Fruit fly (Drosophila melanogaster): ENCODE measurements around the gene Ziz.

Gene Ziz

DNA sequence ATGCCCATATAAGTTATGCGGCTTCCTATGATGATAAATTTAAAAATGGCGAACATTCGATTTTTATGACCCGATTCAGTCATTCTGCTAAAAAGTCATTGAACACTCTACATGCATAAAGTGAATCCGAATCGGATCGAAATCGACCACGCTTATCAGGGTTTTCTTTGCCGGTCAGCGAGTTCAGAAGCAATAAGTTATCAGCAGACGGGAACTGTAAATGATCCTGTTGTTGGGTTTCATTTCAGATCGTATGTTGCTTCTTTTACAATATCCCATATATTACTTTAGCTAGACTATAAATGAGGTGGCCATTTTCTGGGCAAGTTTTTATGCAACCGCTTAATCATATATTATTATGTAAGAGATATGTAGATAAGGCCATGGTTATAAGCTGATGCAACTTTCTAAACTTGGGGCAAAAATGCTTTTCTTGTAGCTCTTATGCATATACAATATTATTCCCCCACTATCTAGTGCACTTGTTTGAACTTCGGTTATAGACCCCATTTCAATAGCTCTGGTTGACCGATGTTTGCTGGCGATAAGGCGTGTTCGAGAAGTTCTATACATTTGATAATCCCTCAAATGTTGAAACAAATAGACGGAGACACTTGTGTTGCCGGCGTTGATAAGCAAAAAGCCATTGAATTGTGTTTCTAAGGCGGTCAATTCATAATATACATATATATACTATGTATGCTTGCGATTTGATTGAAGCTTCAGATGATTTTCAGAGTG, 64.1 kb downstream of the Ziz start (continued):
- TF ChIP-seq B-H2 (GFP tag; optimal IDR thresholded peaks at IDR 0.05) (no peak), sug (tag; optimal IDR thresholded peaks at IDR 0.05) (peak; percentile 32), CG10959 (GFP tag; IDR thresholded peaks at IDR 0.05) (no peak), Ets97D (GFP tag; optimal IDR thresholded peaks at IDR 0.05) (no peak), CG7839 (tag; optimal IDR thresholded peaks at IDR 0.05) (no peak), br (optimal IDR thresholded peaks at IDR 0.05) (no peak), insv (GFP tag; optimal IDR thresholded peaks at IDR 0.05) (no peak), CG10979 (tag; optimal IDR thresholded peaks at IDR 0.05) (no peak), Aef1 (GFP tag; IDR thresholded peaks at IDR 0.05) (no peak), Dip3 (GFP tag; optimal IDR thresholded peaks at IDR 0.05) (no peak), Hr78 (GFP tag; optimal IDR thresholded peaks at IDR 0.05) (peak in 1 of 2 experiments; percentile 76), ham (GFP tag; IDR thresholded peaks at IDR 0.05) (no peak), ATbp (GFP tag; optimal IDR thresholded peaks at IDR 0.05) (no peak), toy (GFP tag; IDR thresholded peaks at IDR 0.05) (no peak), inv (GFP tag; IDR thresholded peaks at IDR 0.05; ENCODE audit: partially characterized antibody) (no peak), grn (GFP tag; optimal IDR thresholded peaks at IDR 0.05) (peak; percentile 30), bbx (GFP tag; IDR thresholded peaks at IDR 0.05; ENCODE audit: partially characterized antibody) (no peak), ems (GFP tag; optimal IDR thresholded peaks at IDR 0.05) (no peak), eyg (GFP tag; optimal IDR thresholded peaks at IDR 0.05) (no peak), bsh (GFP tag; optimal IDR thresholded peaks at IDR 0.05) (no peak)

DNA sequence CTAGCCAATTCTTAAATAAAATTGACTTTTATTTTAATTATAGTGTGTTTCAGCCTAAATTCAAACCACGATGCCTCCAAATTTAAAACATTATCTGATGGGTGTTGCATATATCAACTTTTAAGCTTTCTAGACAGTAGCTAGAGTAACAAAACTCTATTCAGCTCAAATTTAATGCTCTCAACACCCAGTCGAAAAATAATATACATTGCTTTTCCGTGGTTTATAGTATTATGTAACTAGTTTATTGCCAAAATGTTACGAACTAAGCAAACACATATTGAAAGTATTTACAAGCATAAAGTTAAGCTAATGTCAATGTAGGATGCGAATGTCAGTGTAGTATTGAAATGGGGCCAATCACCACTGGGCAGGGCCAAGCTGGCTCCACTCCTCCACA, 65.8 kb downstream of the Ziz start:
- no peak for TF ChIP-seq dm (GFP tag; optimal IDR thresholded peaks at IDR 0.05)
- no peak for TF ChIP-seq Bteb2 (GFP tag; optimal IDR thresholded peaks at IDR 0.05)
- no peak for TF ChIP-seq disco-r (GFP tag; optimal IDR thresholded peaks at IDR 0.05)
- no peak for TF ChIP-seq Dp (GFP tag; optimal IDR thresholded peaks at IDR 0.05)
- TF ChIP-seq Dfd (GFP tag; optimal IDR thresholded peaks at IDR 0.05) = no peak
- no peak for TF ChIP-seq CG6654 (GFP tag; optimal IDR thresholded peaks at IDR 0.05)
- no peak for TF ChIP-seq Optix (GFP tag; IDR thresholded peaks at IDR 0.05)
- TF ChIP-seq Pdp1 (GFP tag; optimal IDR thresholded peaks at IDR 0.05) = peak in 1 of 2 experiments; percentile 83
- no peak for TF ChIP-seq Hmr (GFP tag; optimal IDR thresholded peaks at IDR 0.05)
- TF ChIP-seq sens (GFP tag) = peak; percentile 54

DNA sequence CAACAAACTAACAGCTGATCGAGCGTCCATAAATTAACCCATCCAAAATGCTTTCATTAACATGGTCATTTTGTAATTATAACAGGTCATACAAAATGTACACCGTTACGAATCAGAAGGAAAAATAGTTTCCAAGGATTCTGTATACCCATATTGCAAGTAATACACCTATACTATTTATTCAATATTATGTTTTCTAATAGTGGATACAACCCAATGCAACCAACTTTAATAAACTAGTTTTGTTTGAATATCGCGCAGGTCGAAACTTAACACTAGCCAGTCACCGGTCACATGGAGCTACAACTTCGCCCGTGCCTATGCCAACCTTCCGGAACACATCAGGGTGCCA, 68.3 kb downstream of the Ziz start:
- peak in 1 of 2 experiments; percentile 57 for TF ChIP-seq eve (GFP tag; optimal IDR thresholded peaks at IDR 0.05)
- no peak for TF ChIP-seq CG12104 (GFP tag; optimal IDR thresholded peaks at IDR 0.05)
- TF ChIP-seq sens (GFP tag) = peak; percentile 77

DNA sequence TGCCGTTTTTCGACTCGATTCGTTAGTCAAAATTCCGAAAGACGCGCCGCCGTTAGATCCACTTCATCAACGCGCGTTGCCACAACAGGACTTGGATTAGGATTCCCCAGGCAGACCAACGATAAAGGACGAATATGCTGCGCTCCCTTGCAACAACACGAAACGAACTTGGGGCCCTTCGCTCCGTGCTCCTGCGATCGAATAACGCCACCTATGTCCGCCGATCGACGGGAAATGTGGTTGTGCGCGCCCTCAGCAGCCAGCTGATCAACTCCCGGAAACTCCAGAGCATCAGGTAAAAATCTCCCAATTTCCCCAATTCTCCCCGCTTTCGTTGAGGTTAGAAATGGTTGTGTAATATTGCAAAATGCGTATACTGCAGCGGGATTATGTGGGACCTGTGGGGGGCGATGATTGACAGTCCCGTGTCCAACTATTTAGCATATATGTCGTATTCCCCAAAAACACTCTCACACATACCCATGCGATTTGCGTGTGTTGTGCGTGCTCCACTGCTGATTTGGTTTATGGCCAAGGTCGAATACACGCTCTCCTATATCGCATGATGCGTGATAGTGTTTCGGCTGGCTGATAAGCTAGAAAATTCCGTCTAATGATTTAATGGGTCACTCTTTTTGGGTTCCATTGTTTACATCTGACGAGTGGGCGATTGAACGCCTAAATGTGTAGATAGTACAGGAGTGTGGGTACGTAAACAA, 68.9 kb downstream of the Ziz start:
- TF ChIP-seq CG18262 (tag; optimal IDR thresholded peaks at IDR 0.05) (no peak), dysf (GFP tag; IDR thresholded peaks at IDR 0.05) (no peak), Adf1 (GFP tag; IDR thresholded peaks at IDR 0.05) (no peak), Sox100B (GFP tag; optimal IDR thresholded peaks at IDR 0.05) (no peak), grn (GFP tag; optimal IDR thresholded peaks at IDR 0.05) (peak; percentile 45), CG16815 (GFP tag; optimal IDR thresholded peaks at IDR 0.05) (no peak), CG1832 (GFP tag; optimal IDR thresholded peaks at IDR 0.05) (no peak), sd (tag; optimal IDR thresholded peaks at IDR 0.05) (peak; percentile 86), CG18599 (GFP tag; optimal IDR thresholded peaks at IDR 0.05) (peak; percentile 26), CG7987 (GFP tag; optimal IDR thresholded peaks at IDR 0.05) (peak; percentile 99), mld (GFP tag; IDR thresholded peaks at IDR 0.05; ENCODE audit: partially characterized antibody) (0 out of 3 replicates have a peak, but pooled peaks have one; percentile 39), CG10565 (GFP tag; optimal IDR thresholded peaks at IDR 0.05) (no peak), bab2 (GFP tag; optimal IDR thresholded peaks at IDR 0.05) (no peak), chm (GFP tag; IDR thresholded peaks at IDR 0.05) (peak; percentile 56; the same call in 1 of the 2 replicates), CG4617 (GFP tag; optimal IDR thresholded peaks at IDR 0.05; ENCODE audit: borderline replicate concordance) (peak; percentile 21)

All from whole organism, embryonic.